Fruit fly (Drosophila melanogaster) whole organism, embryonic: ENCODE measurements around the gene bin.

ENCODE experiments used
- C15 ChIP-seq: fragments of 200-800 bp; sonication (Bioruptor generic); IDR thresholded peaks from 3 replicates; pipeline ENCODE4 v1.3.6; 2022; ENCODE audit warnings: missing biosample characterization, missing genetic modification characterization
- CG1024 ChIP-seq: fragments of 200-800 bp; sonication (Bioruptor generic); IDR thresholded peaks from 2 replicates; pipeline ENCODE4 v1.3.6; 2022; ENCODE audit warnings: missing biosample characterization, missing genetic modification characterization
- CG10431 ChIP-seq: fragments of 200-800 bp; sonication (Bioruptor generic); optimal IDR thresholded peaks from 3 replicates; lab custom pipeline; 2018; ENCODE audit warnings: missing biosample characterization, mild to moderate bottlenecking, missing genetic modification characterization
- CG12769 ChIP-seq: fragments of 200-800 bp; sonication (Bioruptor generic); optimal IDR thresholded peaks from 2 replicates; lab custom pipeline; 2019; ENCODE audit warnings: missing biosample characterization, mild to moderate bottlenecking, missing genetic modification characterization, moderate library complexity
- CG13287 ChIP-seq: fragments of 200-800 bp; sonication (Bioruptor generic); IDR thresholded peaks from 2 replicates; pipeline ENCODE4 v1.3.6; 2022; ENCODE audit warnings: missing biosample characterization, missing genetic modification characterization; ENCODE audit not compliant: partially characterized antibody
- CG15073 ChIP-seq: fragments of 200-800 bp; sonication (Bioruptor generic); optimal IDR thresholded peaks from 2 replicates; lab custom pipeline; 2016; ENCODE audit warnings: missing biosample characterization, missing genetic modification characterization
- CG15479 ChIP-seq: fragments of 200-800 bp; sonication (Bioruptor generic); optimal IDR thresholded peaks from 3 replicates; lab custom pipeline; 2019; ENCODE audit warnings: missing biosample characterization, mild to moderate bottlenecking, missing genetic modification characterization, moderate library complexity
- CG15696 ChIP-seq: fragments of 200-800 bp; sonication (Bioruptor generic); optimal IDR thresholded peaks from 2 replicates; lab custom pipeline; 2019; ENCODE audit warnings: missing biosample characterization, mild to moderate bottlenecking, missing genetic modification characterization, moderate library complexity
- CG1603 ChIP-seq: fragments of 200-800 bp; sonication (Bioruptor generic); optimal IDR thresholded peaks from 2 replicates; lab custom pipeline; 2019; ENCODE audit warnings: missing biosample characterization, mild to moderate bottlenecking, missing genetic modification characterization, moderate library complexity
- CG1647 ChIP-seq: fragments of 200-800 bp; sonication (Bioruptor generic); optimal IDR thresholded peaks from 3 replicates; lab custom pipeline; 2016; ENCODE audit warnings: missing biosample characterization, missing genetic modification characterization
- CG17328 ChIP-seq: fragments of 200-800 bp; sonication (Bioruptor generic); IDR thresholded peaks from 2 replicates; pipeline ENCODE4 v1.3.6; 2022; ENCODE audit warnings: missing biosample characterization, missing genetic modification characterization
- CG18011 ChIP-seq: fragments of 200-800 bp; sonication (Bioruptor generic); optimal IDR thresholded peaks from 2 replicates; lab custom pipeline; 2017; ENCODE audit warnings: missing biosample characterization, missing genetic modification characterization, mild to moderate bottlenecking, moderate library complexity, missing genotype
- CG18599 ChIP-seq: fragments of 200-800 bp; sonication (Bioruptor generic); optimal IDR thresholded peaks from 3 replicates; lab custom pipeline; 2017; ENCODE audit warnings: missing biosample characterization, missing genetic modification characterization, mild to moderate bottlenecking, moderate library complexity, missing genetic modification reagents
- CG18619 ChIP-seq: fragments of 200-800 bp; sonication (Bioruptor generic); optimal IDR thresholded peaks from 3 replicates; lab custom pipeline; 2017; ENCODE audit warnings: missing biosample characterization, mild to moderate bottlenecking, missing genetic modification characterization
- CG18764 ChIP-seq: fragments of 200-800 bp; sonication (Bioruptor generic); optimal IDR thresholded peaks from 3 replicates; lab custom pipeline; 2016; ENCODE audit warnings: missing biosample characterization, missing genetic modification characterization
- CG2202 ChIP-seq: fragments of 200-800 bp; sonication (Bioruptor generic); optimal IDR thresholded peaks from 2 replicates; lab custom pipeline; 2018; ENCODE audit warnings: missing biosample characterization, mild to moderate bottlenecking, missing genetic modification characterization
- CG30403 ChIP-seq: fragments of 200-800 bp; sonication (Bioruptor generic); optimal IDR thresholded peaks from 3 replicates; lab custom pipeline; 2016; ENCODE audit warnings: missing biosample characterization, missing genetic modification characterization
- CG32772 ChIP-seq: fragments of 200-800 bp; sonication (Bioruptor generic); IDR thresholded peaks from 2 replicates; pipeline ENCODE4 v1.3.6; 2022; ENCODE audit warnings: missing biosample characterization, missing genetic modification characterization
- CG34376 ChIP-seq: fragments of 200-800 bp; sonication (Bioruptor generic); optimal IDR thresholded peaks from 2 replicates; lab custom pipeline; 2018; ENCODE audit warnings: missing biosample characterization, mild to moderate bottlenecking, missing genetic modification characterization
- CG3838 ChIP-seq: fragments of 200-800 bp; sonication (Bioruptor generic); optimal IDR thresholded peaks from 3 replicates; lab custom pipeline; 2016; ENCODE audit warnings: missing biosample characterization, missing genetic modification characterization
- CG4360 ChIP-seq: fragments of 200-800 bp; sonication (Bioruptor generic); IDR thresholded peaks from 2 replicates; pipeline ENCODE4 v1.3.6; 2022; ENCODE audit warnings: missing biosample characterization, missing genetic modification characterization
- CG4707 ChIP-seq: fragments of 200-800 bp; sonication (Bioruptor generic); optimal IDR thresholded peaks from 2 replicates; lab custom pipeline; 2018; ENCODE audit warnings: missing biosample characterization, mild to moderate bottlenecking, missing genetic modification characterization, moderate library complexity
- CG4820 ChIP-seq: fragments of 200-800 bp; sonication (Bioruptor generic); optimal IDR thresholded peaks from 3 replicates; lab custom pipeline; 2016; ENCODE audit warnings: missing biosample characterization, missing genetic modification characterization
- CG6272 ChIP-seq: fragments of 200-800 bp; sonication (Bioruptor generic); IDR thresholded peaks from 2 replicates; pipeline ENCODE4 v1.3.6; 2022; ENCODE audit warnings: missing biosample characterization, missing genetic modification characterization
- CG6854 ChIP-seq: fragments of 200-800 bp; sonication (Bioruptor generic); optimal IDR thresholded peaks from 3 replicates; lab custom pipeline; 2017; ENCODE audit warnings: missing biosample characterization, mild to moderate bottlenecking, missing genetic modification characterization
- CG7745 ChIP-seq: fragments of 200-800 bp; sonication (Bioruptor generic); optimal IDR thresholded peaks from 2 replicates; lab custom pipeline; 2018; ENCODE audit warnings: missing biosample characterization, mild to moderate bottlenecking, missing genetic modification characterization, moderate library complexity
- CG9797 ChIP-seq: fragments of 200-800 bp; sonication (Bioruptor generic); optimal IDR thresholded peaks from 3 replicates; lab custom pipeline; 2018; ENCODE audit warnings: missing biosample characterization, mild to moderate bottlenecking, missing genetic modification characterization
- CTCF ChIP-seq: fragments of 200-800 bp; sonication (Bioruptor generic); optimal IDR thresholded peaks from 2 replicates; lab custom pipeline; 2017; ENCODE audit warnings: missing biosample characterization, mild to moderate bottlenecking, missing genetic modification characterization, moderate library complexity
- D19A ChIP-seq: fragments of 200-800 bp; optimal IDR thresholded peaks from 3 replicates; lab custom pipeline; 2019; ENCODE audit warnings: missing biosample characterization, mild to moderate bottlenecking, missing genetic modification characterization, moderate library complexity
- Doc3 ChIP-seq: fragments of 200-800 bp; sonication (Bioruptor generic); IDR thresholded peaks from 3 replicates; pipeline ENCODE4 v1.3.6; 2022; ENCODE audit warnings: missing biosample characterization, missing genetic modification characterization; ENCODE audit not compliant: partially characterized antibody
- H2.0 ChIP-seq: fragments of 200-800 bp; sonication (Bioruptor generic); IDR thresholded peaks from 2 replicates; pipeline ENCODE4 v1.3.6; 2022; ENCODE audit warnings: missing biosample characterization, missing genetic modification characterization
- Max ChIP-seq: fragments of 200-800 bp; sonication (Bioruptor generic); optimal IDR thresholded peaks from 2 replicates; lab custom pipeline; 2016; ENCODE audit warnings: missing biosample characterization, mild to moderate bottlenecking, missing genetic modification characterization
- caup ChIP-seq: fragments of 200-800 bp; sonication (Bioruptor generic); optimal IDR thresholded peaks from 3 replicates; lab custom pipeline; 2017; ENCODE audit warnings: missing biosample characterization, mild to moderate bottlenecking, missing genetic modification characterization, moderate library complexity; ENCODE audit not compliant: severe bottlenecking
- eyg ChIP-seq: fragments of 200-800 bp; sonication (Bioruptor generic); optimal IDR thresholded peaks from 3 replicates; lab custom pipeline; 2016; ENCODE audit warnings: missing biosample characterization, missing genetic modification characterization
- gcm2 ChIP-seq: fragments of 200-800 bp; sonication (Bioruptor generic); optimal IDR thresholded peaks from 2 replicates; lab custom pipeline; 2016; ENCODE audit warnings: missing biosample characterization, missing genetic modification characterization
- grau ChIP-seq: fragments of 200-800 bp; optimal IDR thresholded peaks from 3 replicates; lab custom pipeline; 2019; ENCODE audit warnings: missing biosample characterization, mild to moderate bottlenecking, missing genetic modification characterization, moderate library complexity
- hb ChIP-seq: fragments of 200-800 bp; sonication (Bioruptor generic); IDR thresholded peaks from 3 replicates; pipeline ENCODE4 v1.3.6; 2022; ENCODE audit warnings: missing biosample characterization, missing genetic modification characterization; ENCODE audit not compliant: partially characterized antibody
- hth ChIP-seq: fragments of >200 bp; optimal IDR thresholded peaks from 2 replicates; lab custom pipeline; 2017; ENCODE audit warnings: inconsistent platforms
- lbe ChIP-seq: fragments of 200-800 bp; sonication (Bioruptor generic); optimal IDR thresholded peaks from 2 replicates; lab custom pipeline; 2016; ENCODE audit warnings: missing biosample characterization, mild to moderate bottlenecking, missing genetic modification characterization
- pum ChIP-seq: fragments of 200-800 bp; sonication (Bioruptor generic); optimal IDR thresholded peaks from 2 replicates; lab custom pipeline; 2016; ENCODE audit warnings: missing biosample characterization, missing genetic modification characterization
- ranshi ChIP-seq: fragments of 200-800 bp; sonication (Bioruptor generic); IDR thresholded peaks from 2 replicates; pipeline ENCODE4 v1.3.6; 2022; ENCODE audit warnings: missing biosample characterization, missing genetic modification characterization
- sd ChIP-seq: fragments of 200-800 bp; sonication (Bioruptor generic); optimal IDR thresholded peaks from 3 replicates; lab custom pipeline; 2018; ENCODE audit warnings: missing biosample characterization, mild to moderate bottlenecking, missing genetic modification characterization, moderate library complexity
- sens ChIP-seq: fragments of 200-800 bp; sonication (Bioruptor generic); peaks from one replicate; lab custom pipeline; 2016; ENCODE audit warnings: missing biosample characterization, missing genetic modification characterization
- sqz ChIP-seq: fragments of 200-800 bp; sonication (Bioruptor generic); optimal IDR thresholded peaks from 3 replicates; lab custom pipeline; 2018; ENCODE audit warnings: missing biosample characterization, mild to moderate bottlenecking, missing genetic modification characterization
- ssp ChIP-seq: fragments of 200-800 bp; sonication (Bioruptor generic); IDR thresholded peaks from 2 replicates; pipeline ENCODE4 v1.3.6; 2022; ENCODE audit warnings: missing biosample characterization, missing genetic modification characterization
- tna ChIP-seq: fragments of 200-800 bp; sonication (Bioruptor generic); IDR thresholded peaks from 2 replicates; pipeline ENCODE4 v1.3.6; 2022; ENCODE audit warnings: missing biosample characterization, missing genetic modification characterization; ENCODE audit not compliant: partially characterized antibody
- trem ChIP-seq: fragments of 200-800 bp; optimal IDR thresholded peaks from 3 replicates; lab custom pipeline; 2019; ENCODE audit warnings: missing biosample characterization, mild to moderate bottlenecking, missing genetic modification characterization, moderate library complexity
- zen2 ChIP-seq: fragments of 200-800 bp; sonication (Bioruptor generic); IDR thresholded peaks from 3 replicates; pipeline ENCODE4 v1.3.6; 2022; ENCODE audit warnings: missing biosample characterization, missing genetic modification characterization; ENCODE audit not compliant: partially characterized antibody

Gene bin

DNA sequence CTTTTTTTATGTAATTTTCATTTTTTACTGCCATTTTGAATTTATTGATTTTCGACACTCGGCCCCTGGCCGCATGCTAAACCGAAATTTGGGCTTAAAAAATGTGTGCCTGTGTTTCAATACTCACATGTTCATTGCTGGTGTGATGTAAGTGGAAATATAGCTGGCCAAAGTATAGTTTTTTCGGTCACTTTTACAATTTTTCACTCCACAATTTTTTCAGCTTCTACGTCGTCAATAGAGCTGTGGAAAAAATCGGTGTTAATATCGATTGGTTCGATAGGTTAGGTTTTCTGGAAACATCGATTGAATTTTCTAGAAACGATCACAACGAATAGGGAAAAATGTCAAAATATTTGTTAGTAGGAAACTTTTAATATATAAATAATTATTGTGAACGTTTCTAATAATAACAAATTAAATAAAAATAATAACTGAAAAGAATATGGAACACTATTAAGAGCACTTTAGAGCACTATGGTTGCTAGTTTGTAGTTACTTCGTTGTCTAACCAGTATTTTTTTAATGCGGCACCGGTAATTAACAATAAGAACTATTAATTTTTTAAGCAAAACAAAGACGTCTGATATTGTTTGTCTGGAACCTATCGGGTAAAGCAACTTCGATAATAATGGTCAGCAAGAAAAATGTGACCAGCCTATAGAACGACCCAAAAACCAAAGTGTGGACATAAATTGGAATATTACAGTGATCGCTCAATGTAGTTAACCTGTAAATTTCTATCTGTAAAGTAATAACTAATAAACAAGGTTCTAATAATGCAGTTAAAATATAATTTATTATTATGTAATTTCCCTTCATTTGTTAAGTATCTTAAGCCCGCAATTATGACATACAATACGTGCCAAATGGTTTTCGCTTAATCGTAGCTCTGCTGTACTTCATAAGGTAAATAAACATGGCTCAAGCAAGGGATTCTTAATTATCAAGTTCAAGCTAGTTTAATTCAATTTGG, 34.9 kb upstream of the bin start, which contains the start of the genes CG10077 and CG9948 (continued):
- TF ChIP-seq sqz: peak; percentile 83
- TF ChIP-seq ssp (GFP tag; lab: Robert Waterston, UW): peak; percentile 72
- peak; percentile 91 for TF ChIP-seq CG15696 (tag; lab: Kevin White, UChicago)
- peak; percentile 77 for TF ChIP-seq CG34376 (GFP tag; lab: Kevin White, UChicago)
- TF ChIP-seq CG17328 (GFP tag; lab: Robert Waterston, UW): peak; percentile 93
- TF ChIP-seq CG7745 (tag; lab: Kevin White, UChicago): peak; percentile 62
- TF ChIP-seq CG18619 (GFP tag; lab: Kevin White, UChicago): peak; percentile 85
- TF ChIP-seq CG18764 (GFP tag; lab: Kevin White, UChicago): peak; percentile 64
- peak; percentile 56 for TF ChIP-seq CG4360 (GFP tag; lab: Robert Waterston, UW)
- no peak for TF ChIP-seq CG15479 (GFP tag; lab: Kevin White, UChicago)
- peak; percentile 80 for TF ChIP-seq CG6854 (GFP tag; lab: Kevin White, UChicago)
- peak; percentile 89 for TF ChIP-seq lbe
- no peak for TF ChIP-seq CTCF (GFP tag; lab: Kevin White, UChicago)
- no peak for TF ChIP-seq CG15073 (GFP tag; lab: Kevin White, UChicago)
- TF ChIP-seq tna (GFP tag; lab: Robert Waterston, UW): peak; percentile 76
- TF ChIP-seq CG13287 (GFP tag; lab: Robert Waterston, UW): peak; percentile 78
- no peak; the same call in 2 of the 3 replicates for TF ChIP-seq zen2 (GFP tag; lab: Robert Waterston, UW)
- TF ChIP-seq CG30403 (GFP tag; lab: Kevin White, UChicago): peak; percentile 87
- TF ChIP-seq sd (tag; lab: Kevin White, UChicago): peak; percentile 98
- TF ChIP-seq hb: peak; percentile 78; the same call in 2 of the 3 replicates
- peak; percentile 39 for TF ChIP-seq CG1647
- no peak for TF ChIP-seq hth (lab: Kevin White, UChicago)
- TF ChIP-seq CG4820: peak; percentile 78
- TF ChIP-seq Doc3: peak; percentile 82
- TF ChIP-seq CG9797 (GFP tag; lab: Kevin White, UChicago): peak; percentile 45
- peak; percentile 83 for TF ChIP-seq CG2202 (tag; lab: Kevin White, UChicago)
- TF ChIP-seq Max (GFP tag; lab: Kevin White, UChicago): peak; percentile 83
- TF ChIP-seq CG32772 (GFP tag; lab: Robert Waterston, UW): peak; percentile 81
- peak; percentile 4 for TF ChIP-seq gcm2 (GFP tag; lab: Kevin White, UChicago)
- peak; percentile 59 for TF ChIP-seq CG18011 (GFP tag; lab: Kevin White, UChicago)
- peak; percentile 91 for TF ChIP-seq ranshi (GFP tag; lab: Robert Waterston, UW)
- TF ChIP-seq D19A (tag; lab: Kevin White, UChicago): peak; percentile 86
- peak; percentile 69 for TF ChIP-seq CG10431 (GFP tag; lab: Kevin White, UChicago)
- peak; percentile 75 for TF ChIP-seq CG4707 (GFP tag; lab: Kevin White, UChicago)
- TF ChIP-seq H2.0 (GFP tag; lab: Robert Waterston, UW): peak; percentile 92
- TF ChIP-seq CG6272 (GFP tag; lab: Robert Waterston, UW): peak; percentile 76
- peak; percentile 100 for TF ChIP-seq grau (tag; lab: Kevin White, UChicago)
- peak; percentile 94 for TF ChIP-seq CG12769 (tag; lab: Kevin White, UChicago)
- TF ChIP-seq sens (GFP tag; lab: Kevin White, UChicago): peak; percentile 96
- TF ChIP-seq CG18599 (GFP tag; lab: Kevin White, UChicago): peak; percentile 89
- TF ChIP-seq pum (GFP tag; lab: Kevin White, UChicago): peak; percentile 66
- TF ChIP-seq CG3838 (GFP tag; lab: Kevin White, UChicago): peak; percentile 27
- TF ChIP-seq CG1024 (GFP tag; lab: Robert Waterston, UW): peak; percentile 82
- peak; percentile 90 for TF ChIP-seq CG1603
- TF ChIP-seq eyg: no peak
- TF ChIP-seq trem: peak; percentile 92
- TF ChIP-seq C15 (GFP tag; lab: Robert Waterston, UW): peak; percentile 61; the same call in 1 of the 3 replicates
- TF ChIP-seq caup: peak; percentile 82
